Worm (Caenorhabditis elegans) whole organism, L1 larva: ENCODE measurements around the gene R07B7.12.

Experiments used
- C04F5.9 ChIP-seq: sonication (generic microtip); optimal IDR thresholded peaks from 2 replicates; lab custom pipeline; 2016; ENCODE audit warnings: missing genetic modification characterization, missing compliant biosample characterization
- C16A3.4 ChIP-seq: fragments of 150-350 bp; optimal IDR thresholded peaks from 2 replicates; lab custom pipeline; 2014; ENCODE audit warnings: missing biosample characterization, missing genetic modification characterization
- F16B12.6 ChIP-seq: fragments of 150-350 bp; optimal IDR thresholded peaks from 2 replicates; lab custom pipeline; 2014; ENCODE audit warnings: missing biosample characterization, missing genetic modification characterization
- aha-1 ChIP-seq: fragments of 150-350 bp; optimal IDR thresholded peaks from 2 replicates; lab custom pipeline; 2014; ENCODE audit warnings: missing biosample characterization, missing genetic modification characterization
- alr-1 ChIP-seq: fragments of 200-800 bp; sonication (Bioruptor generic); optimal IDR thresholded peaks from 2 replicates; lab custom pipeline; 2018; ENCODE audit warnings: borderline replicate concordance, mild to moderate bottlenecking, missing genetic modification characterization, missing compliant biosample characterization
- aly-2 ChIP-seq: fragments of 150-350 bp; optimal IDR thresholded peaks from 2 replicates; lab custom pipeline; 2014; ENCODE audit warnings: missing biosample characterization, missing genetic modification characterization
- ama-1 ChIP-seq: fragments of 150-350 bp; optimal IDR thresholded peaks from 2 replicates; lab custom pipeline; 2014
- blmp-1 ChIP-seq: fragments of 150-350 bp; optimal IDR thresholded peaks from 2 replicates; lab custom pipeline; 2014; ENCODE audit warnings: missing biosample characterization, missing genetic modification characterization
- ceh-8 ChIP-seq: fragments of 200-800 bp; sonication (Bioruptor generic); optimal IDR thresholded peaks from 2 replicates; lab custom pipeline; 2018; ENCODE audit warnings: mild to moderate bottlenecking, missing genetic modification characterization, moderate library complexity, missing compliant biosample characterization
- ceh-82 ChIP-seq, 3 experiments: fragments of 150-350 bp in 1 of 3; sonication (generic microtip) in 2 of 3; optimal IDR thresholded peaks; 2 replicates each; lab custom pipeline; 2014 to 2017; ENCODE audit warnings: missing biosample characterization in 3 of 3, missing genetic modification characterization in 3 of 3
- ceh-88 ChIP-seq: fragments of 200-800 bp; sonication (Bioruptor generic); IDR thresholded peaks from 2 replicates; pipeline ENCODE4 v1.3.6; 2022; ENCODE audit warnings: missing genetic modification characterization, missing compliant biosample characterization
- ceh-90 ChIP-seq: sonication (generic microtip); optimal IDR thresholded peaks from 2 replicates; lab custom pipeline; 2016; ENCODE audit warnings: missing genetic modification characterization, missing compliant biosample characterization
- dpl-1 ChIP-seq, 3 experiments: fragments of 150-350 bp in 2 of 3; sonication (generic microtip) in 1 of 3; optimal IDR thresholded peaks; 2 replicates each; lab custom pipeline; 2014 to 2017; ENCODE audit warnings: missing biosample characterization in 3 of 3, missing genetic modification characterization in 3 of 3, missing genetic modification reagents in 3 of 3
- dsc-1 ChIP-seq: sonication (generic microtip); optimal IDR thresholded peaks from 2 replicates; lab custom pipeline; 2016; ENCODE audit warnings: mild to moderate bottlenecking, missing genetic modification characterization, missing compliant biosample characterization
- efl-1 ChIP-seq, 4 experiments: fragments of 150-350 bp; optimal IDR thresholded peaks in 3 of 4; peaks in 1 of 4; 1 replicate in 1 of 4; 2 replicates in 3 of 4; lab custom pipeline; 2014; ENCODE audit warnings: missing biosample characterization in 2 of 4, missing genetic modification characterization in 2 of 4, missing genetic modification reagents in 2 of 4
- elt-3 ChIP-seq, 6 experiments: fragments of 150-350 bp in 1 of 6; sonication (generic microtip); optimal IDR thresholded peaks; 2 replicates each; lab custom pipeline; 2017 to 2018; ENCODE audit warnings: missing biosample characterization in 6 of 6, missing genetic modification characterization in 6 of 6, inconsistent platforms in 1 of 6
- fkh-8 ChIP-seq: sonication (generic microtip); optimal IDR thresholded peaks from 2 replicates; lab custom pipeline; 2016; ENCODE audit warnings: mild to moderate bottlenecking, missing genetic modification characterization, missing compliant biosample characterization
- hlh-4 ChIP-seq: sonication (generic microtip); optimal IDR thresholded peaks from 2 replicates; lab custom pipeline; 2016; ENCODE audit warnings: mild to moderate bottlenecking, missing genetic modification characterization, missing compliant biosample characterization
- irx-1 ChIP-seq: sonication (generic microtip); optimal IDR thresholded peaks from 2 replicates; lab custom pipeline; 2016; ENCODE audit warnings: missing genetic modification characterization, missing compliant biosample characterization
- isw-1 ChIP-seq: fragments of 200-800 bp; sonication (Bioruptor generic); IDR thresholded peaks from 2 replicates; pipeline ENCODE4 v1.3.6; 2022; ENCODE audit warnings: missing genetic modification characterization, missing compliant biosample characterization
- lin-14 ChIP-seq: fragments of 200-800 bp; sonication (Bioruptor generic); optimal IDR thresholded peaks from 2 replicates; lab custom pipeline; 2018; ENCODE audit warnings: mild to moderate bottlenecking, missing genetic modification characterization, moderate library complexity, missing compliant biosample characterization
- lin-15B ChIP-seq: fragments of 150-350 bp; sonication (generic microtip); optimal IDR thresholded peaks from 3 replicates; lab custom pipeline; 2014; ENCODE audit warnings: missing biosample characterization, missing genetic modification characterization
- lin-35 ChIP-seq, 2 experiments: fragments of 150-350 bp; optimal IDR thresholded peaks; 2 replicates each; lab custom pipeline; 2014; ENCODE audit warnings: missing biosample characterization in 2 of 2, missing genetic modification characterization in 2 of 2, missing genetic modification reagents in 2 of 2
- lsy-2 ChIP-seq, 2 experiments: fragments of 150-350 bp; optimal IDR thresholded peaks; 2 replicates each; lab custom pipeline; 2014; ENCODE audit warnings: missing biosample characterization in 2 of 2, missing genetic modification characterization in 2 of 2
- mep-1 ChIP-seq: fragments of 150-350 bp; optimal IDR thresholded peaks from 2 replicates; lab custom pipeline; 2014; ENCODE audit warnings: missing biosample characterization, missing genetic modification characterization
- nhr-19 ChIP-seq: fragments of 200-800 bp; sonication (Bioruptor generic); conservative IDR thresholded peaks from 2 replicates; pipeline ENCODE4 v1.3.6; 2022; ENCODE audit warnings: missing genetic modification characterization, missing compliant biosample characterization
- nhr-20 ChIP-seq: sonication (generic microtip); optimal IDR thresholded peaks from 2 replicates; lab custom pipeline; 2016; ENCODE audit warnings: mild to moderate bottlenecking, missing genetic modification characterization, missing compliant biosample characterization
- nhr-28 ChIP-seq: fragments of 150-350 bp; optimal IDR thresholded peaks from 2 replicates; lab custom pipeline; 2014; ENCODE audit warnings: missing biosample characterization, missing genetic modification characterization
- nhr-47 ChIP-seq: sonication (generic microtip); optimal IDR thresholded peaks from 2 replicates; lab custom pipeline; 2016; ENCODE audit warnings: mild to moderate bottlenecking, missing genetic modification characterization, moderate library complexity, missing compliant biosample characterization
- nhr-71 ChIP-seq: sonication (generic microtip); optimal IDR thresholded peaks from 2 replicates; lab custom pipeline; 2016; ENCODE audit warnings: mild to moderate bottlenecking, missing genetic modification characterization, moderate library complexity, missing compliant biosample characterization
- nhr-77 ChIP-seq: fragments of 150-350 bp; optimal IDR thresholded peaks from 2 replicates; lab custom pipeline; 2014; ENCODE audit warnings: missing biosample characterization, missing genetic modification characterization
- nhr-85 ChIP-seq: sonication (generic microtip); peaks from one replicate; lab custom pipeline; 2016; ENCODE audit warnings: missing genetic modification characterization, inconsistent platforms, missing compliant biosample characterization
- nhr-90 ChIP-seq: sonication (generic microtip); optimal IDR thresholded peaks from 2 replicates; lab custom pipeline; 2016; ENCODE audit warnings: mild to moderate bottlenecking, missing genetic modification characterization, missing compliant biosample characterization; ENCODE audit not compliant: poor library complexity
- pag-3 ChIP-seq: sonication (generic microtip); optimal IDR thresholded peaks from 2 replicates; lab custom pipeline; 2017; ENCODE audit warnings: missing genetic modification characterization, mild to moderate bottlenecking, missing compliant biosample characterization, antibody characterized with exemption, borderline replicate concordance; ENCODE audit not compliant: insufficient read depth
- pax-3 ChIP-seq: fragments of 200-800 bp; sonication (Bioruptor generic); optimal IDR thresholded peaks from 2 replicates; lab custom pipeline; 2018; ENCODE audit warnings: mild to moderate bottlenecking, missing genetic modification characterization, moderate library complexity, missing compliant biosample characterization
- rnt-1 ChIP-seq: sonication (generic microtip); optimal IDR thresholded peaks from 2 replicates; lab custom pipeline; 2016; ENCODE audit warnings: mild to moderate bottlenecking, missing genetic modification characterization, moderate library complexity, missing compliant biosample characterization
- skn-1 ChIP-seq: fragments of 150-350 bp; optimal IDR thresholded peaks from 2 replicates; lab custom pipeline; 2014; ENCODE audit warnings: missing biosample characterization, missing genetic modification characterization
- snpc-4 ChIP-seq: fragments of 150-350 bp; optimal IDR thresholded peaks from 2 replicates; lab custom pipeline; 2014; ENCODE audit warnings: missing biosample characterization, missing genetic modification characterization
- snu-23 ChIP-seq: sonication (generic microtip); optimal IDR thresholded peaks from 2 replicates; lab custom pipeline; 2016; ENCODE audit warnings: missing genetic modification characterization, missing compliant biosample characterization
- swsn-7 ChIP-seq: sonication (generic microtip); optimal IDR thresholded peaks from 2 replicates; lab custom pipeline; 2016; ENCODE audit warnings: missing genetic modification characterization, missing compliant biosample characterization
- tbx-2 ChIP-seq: sonication (generic microtip); optimal IDR thresholded peaks from 2 replicates; lab custom pipeline; 2016; ENCODE audit warnings: missing genetic modification characterization, missing compliant biosample characterization
- unc-86 ChIP-seq: sonication (generic microtip); optimal IDR thresholded peaks from 2 replicates; lab custom pipeline; 2016; ENCODE audit warnings: missing genetic modification characterization, missing compliant biosample characterization
- vab-15 ChIP-seq: sonication (generic microtip); optimal IDR thresholded peaks from 2 replicates; lab custom pipeline; 2017; ENCODE audit warnings: missing genotype, mild to moderate bottlenecking, missing genetic modification characterization, missing compliant biosample characterization
- xbp-1 ChIP-seq: sonication (generic microtip); optimal IDR thresholded peaks from 2 replicates; lab custom pipeline; 2016; ENCODE audit warnings: missing genetic modification characterization, missing compliant biosample characterization

Gene R07B7.12

ce11 chrV:12088773-12089172 lies at the start of gene R07B7.12:
TSS of gene R07B7.12 (plus strand) at chrV:12089073.
- TF ChIP-seq blmp-1 (tag; lab: Kevin White, UChicago) (no peak), nhr-19 (no peak), ama-1 (lab: Kevin White, UChicago) (no peak), alr-1 (tag; lab: Kevin White, UChicago) (no peak), aha-1 (tag; lab: Kevin White, UChicago) (no peak)

- TF ChIP-seq C16A3.4 (tag; lab: Kevin White, UChicago) (no peak), snpc-4 (tag; lab: Kevin White, UChicago) (no peak), nhr-20 (no peak), nhr-85 (tag; lab: Kevin White, UChicago) (peak; percentile 34), lin-14 (peak; percentile 29), blmp-1 (tag; lab: Kevin White, UChicago) (peak; percentile 28)
- TF ChIP-seq, all 84 proteins: peak for 3
Observed at ce11 chrV:12039755-12040154, 49.1 kb upstream of the R07B7.12 start.

- TF ChIP-seq F16B12.6 (tag; lab: Kevin White, UChicago): peak; percentile 11
- peak; percentile 71 for TF ChIP-seq nhr-20
- peak; percentile 48 for TF ChIP-seq unc-86
- TF ChIP-seq elt-3 (tag; optimal IDR thresholded peaks at IDR 0.05; lab: Kevin White, UChicago): peak in 2 of 6 experiments; percentile 50 to 62
- no peak for TF ChIP-seq ceh-8 (GFP tag; lab: Kevin White, UChicago)
- no peak for TF ChIP-seq hlh-4 (tag; lab: Kevin White, UChicago)
- TF ChIP-seq nhr-90 (tag; lab: Kevin White, UChicago): peak; percentile 27
- peak; percentile 66 for TF ChIP-seq tbx-2 (tag; lab: Kevin White, UChicago)
- TF ChIP-seq nhr-71 (tag; lab: Kevin White, UChicago): peak; percentile 82
- no peak for TF ChIP-seq ceh-88 (GFP tag; lab: Robert Waterston, UW)
- TF ChIP-seq xbp-1 (tag; lab: Kevin White, UChicago): peak; percentile 64
- TF ChIP-seq aha-1 (tag; lab: Kevin White, UChicago): no peak
- TF ChIP-seq efl-1 (optimal IDR thresholded peaks at IDR 0.05; lab: Kevin White, UChicago): peak; percentile 89 to 95
- TF ChIP-seq efl-1 (GFP tag; optimal IDR thresholded peaks at IDR 0.05 in 1 of 2; lab: Kevin White, UChicago): peak; percentile 94 to 99
- TF ChIP-seq dsc-1: peak; percentile 28
- peak; percentile 92 to 96 (median 94) for TF ChIP-seq dpl-1 (GFP tag; optimal IDR thresholded peaks at IDR 0.05; lab: Kevin White, UChicago)
- no peak for TF ChIP-seq nhr-28 (tag; lab: Kevin White, UChicago)
- TF ChIP-seq rnt-1 (tag; lab: Kevin White, UChicago): peak; percentile 50
- no peak for TF ChIP-seq vab-15 (tag; lab: Kevin White, UChicago)
- TF ChIP-seq C04F5.9 (tag; lab: Kevin White, UChicago): peak; percentile 26
- TF ChIP-seq C16A3.4 (tag; lab: Kevin White, UChicago): peak; percentile 63
- peak; percentile 48 for TF ChIP-seq nhr-19
- peak; percentile 93 to 96 for TF ChIP-seq lin-35 (GFP tag; optimal IDR thresholded peaks at IDR 0.05; lab: Kevin White, UChicago)
- no peak for TF ChIP-seq lin-14
- no peak for TF ChIP-seq ceh-90 (tag; lab: Kevin White, UChicago)
- TF ChIP-seq nhr-47 (tag; lab: Kevin White, UChicago): peak; percentile 63
- TF ChIP-seq blmp-1 (tag; lab: Kevin White, UChicago): peak; percentile 60
- TF ChIP-seq snpc-4 (tag; lab: Kevin White, UChicago): peak; percentile 19
- peak; percentile 51 for TF ChIP-seq nhr-77 (tag; lab: Kevin White, UChicago)
- no peak for TF ChIP-seq pag-3 (tag; lab: Kevin White, UChicago)
- peak; percentile 5 for TF ChIP-seq mep-1
- peak in 1 of 3 experiments; percentile 63 for TF ChIP-seq ceh-82 (tag; optimal IDR thresholded peaks at IDR 0.05; lab: Kevin White, UChicago)
- peak; percentile 54 for TF ChIP-seq swsn-7 (tag; lab: Kevin White, UChicago)
- TF ChIP-seq aly-2: no peak
- peak; percentile 74 for TF ChIP-seq lin-15B (tag; lab: Kevin White, UChicago)
- peak; percentile 81 for TF ChIP-seq nhr-85 (tag; lab: Kevin White, UChicago)
- TF ChIP-seq snu-23 (GFP tag; lab: Kevin White, UChicago): peak; percentile 76
- TF ChIP-seq skn-1 (tag; lab: Kevin White, UChicago): peak; percentile 58
- TF ChIP-seq fkh-8 (tag; lab: Kevin White, UChicago): peak; percentile 42
- TF ChIP-seq irx-1 (tag; lab: Kevin White, UChicago): peak; percentile 34
- peak; percentile 48 for TF ChIP-seq isw-1
- TF ChIP-seq pax-3 (tag; lab: Kevin White, UChicago): peak; percentile 55
- TF ChIP-seq lsy-2 (tag; optimal IDR thresholded peaks at IDR 0.05; lab: Kevin White, UChicago): peak; percentile 63 to 84
- TF ChIP-seq, all 84 proteins: peak for 32
Observed at ce11 chrV:12040823-12041606, 47.9 kb upstream of the R07B7.12 start, which contains the start of the genes kup-1 and F10C2.4. TSS of gene kup-1 (minus strand) at chrV:12040873. TSS of gene F10C2.4 (plus strand) at chrV:12041556.
